Fruit fly (Drosophila melanogaster) whole organism, adult: Measurements from ENCODE around the gene wdb.

Experiments used
- CG11617 ChIP-seq: fragments of 200-800 bp; sonication (Bioruptor generic); optimal IDR thresholded peaks from 2 replicates; lab custom pipeline; 2017; ENCODE audit warnings: mild to moderate bottlenecking, missing biosample characterization, missing genetic modification reagents, missing genetic modification characterization
- CG12768 ChIP-seq: fragments of 200-800 bp; sonication (Bioruptor generic); optimal IDR thresholded peaks from 2 replicates; lab custom pipeline; 2017; ENCODE audit warnings: missing biosample characterization, missing genetic modification characterization, mild to moderate bottlenecking, moderate library complexity, missing genetic modification reagents
- CG14711 ChIP-seq: fragments of 200-800 bp; sonication (Bioruptor generic); optimal IDR thresholded peaks from 2 replicates; lab custom pipeline; 2018; ENCODE audit warnings: missing biosample characterization, mild to moderate bottlenecking, missing genetic modification characterization, moderate library complexity
- Hr96 ChIP-seq: fragments of 200-800 bp; sonication (Bioruptor generic); optimal IDR thresholded peaks from 2 replicates; lab custom pipeline; 2016; ENCODE audit warnings: missing biosample characterization, missing genetic modification characterization
- pad ChIP-seq: fragments of 200-800 bp; sonication (Bioruptor generic); optimal IDR thresholded peaks from 3 replicates; lab custom pipeline; 2017; ENCODE audit warnings: missing biosample characterization, missing genetic modification characterization, mild to moderate bottlenecking, moderate library complexity, missing genetic modification reagents
- tj ChIP-seq: fragments of 200-800 bp; sonication (Bioruptor generic); optimal IDR thresholded peaks from 3 replicates; lab custom pipeline; 2017; ENCODE audit warnings: missing biosample characterization, mild to moderate bottlenecking, missing genetic modification characterization, moderate library complexity

- TF ChIP-seq pad (GFP tag; lab: Kevin White, UChicago): peak; percentile 54
- TF ChIP-seq CG12768 (GFP tag; lab: Kevin White, UChicago): peak; percentile 75
- peak; percentile 18 for TF ChIP-seq tj (GFP tag; lab: Kevin White, UChicago)
- TF ChIP-seq CG14711 (tag; lab: Kevin White, UChicago): peak; percentile 28
- TF ChIP-seq CG11617 (GFP tag; lab: Kevin White, UChicago): peak; percentile 53
- TF ChIP-seq Hr96 (GFP tag; lab: Kevin White, UChicago): peak; percentile 49
Observed at dm6 chr3R:27581890-27582487, at the start of gene wdb.
